Fruit fly (Drosophila melanogaster) whole organism, prepupa: Measurements from ENCODE around the gene Fign.

Source experiments
- Blimp-1 ChIP-seq: fragments of 200-800 bp; sonication (Bioruptor generic); optimal IDR thresholded peaks from 3 replicates; lab custom pipeline; 2017; ENCODE audit warnings: missing biosample characterization, missing genetic modification characterization, mild to moderate bottlenecking, moderate library complexity, missing genetic modification reagents
- CG3032 ChIP-seq: fragments of 200-800 bp; optimal IDR thresholded peaks from 2 replicates; lab custom pipeline; 2019; ENCODE audit warnings: missing biosample characterization, mild to moderate bottlenecking, missing genetic modification characterization, moderate library complexity
- CG4318 ChIP-seq: fragments of 200-800 bp; sonication (Bioruptor generic); optimal IDR thresholded peaks from 3 replicates; lab custom pipeline; 2017; ENCODE audit warnings: missing biosample characterization, mild to moderate bottlenecking, missing genetic modification characterization
- Lpt ChIP-seq: fragments of 200-800 bp; sonication (Bioruptor generic); optimal IDR thresholded peaks from 3 replicates; lab custom pipeline; 2016; ENCODE audit warnings: missing biosample characterization, missing genetic modification characterization
- Met ChIP-seq: fragments of 200-800 bp; sonication (Bioruptor generic); optimal IDR thresholded peaks from 3 replicates; lab custom pipeline; 2016; ENCODE audit warnings: missing biosample characterization, missing genetic modification characterization
- Smox ChIP-seq: fragments of 200-800 bp; sonication (Bioruptor generic); optimal IDR thresholded peaks from 3 replicates; lab custom pipeline; 2016; ENCODE audit warnings: missing biosample characterization, missing genetic modification characterization
- salr ChIP-seq, 2 experiments: fragments of 200-800 bp; sonication (Bioruptor generic); optimal IDR thresholded peaks; 3 replicates each; lab custom pipeline; 2016 to 2018; ENCODE audit warnings: missing biosample characterization in 2 of 2, missing genetic modification characterization in 2 of 2, mild to moderate bottlenecking in 1 of 2

dm6 chr2L:3269137-3269536 lies 50.5 kb downstream of the Fign start, which contains the start of gene CG3347:
- no peak for TF ChIP-seq salr (GFP tag; optimal IDR thresholded peaks at IDR 0.05; lab: Kevin White, UChicago)
- no peak for TF ChIP-seq Smox (GFP tag; lab: Kevin White, UChicago)
- no peak for TF ChIP-seq Lpt (GFP tag; lab: Kevin White, UChicago)
- no peak for TF ChIP-seq CG3032
- TF ChIP-seq Met (GFP tag; lab: Kevin White, UChicago): no peak
- TF ChIP-seq CG4318: no peak
- TF ChIP-seq Blimp-1 (GFP tag; lab: Kevin White, UChicago): no peak
